Worm (Caenorhabditis elegans): ENCODE data around the gene T07E3.3.

The T07E3.3 gene

DNA sequence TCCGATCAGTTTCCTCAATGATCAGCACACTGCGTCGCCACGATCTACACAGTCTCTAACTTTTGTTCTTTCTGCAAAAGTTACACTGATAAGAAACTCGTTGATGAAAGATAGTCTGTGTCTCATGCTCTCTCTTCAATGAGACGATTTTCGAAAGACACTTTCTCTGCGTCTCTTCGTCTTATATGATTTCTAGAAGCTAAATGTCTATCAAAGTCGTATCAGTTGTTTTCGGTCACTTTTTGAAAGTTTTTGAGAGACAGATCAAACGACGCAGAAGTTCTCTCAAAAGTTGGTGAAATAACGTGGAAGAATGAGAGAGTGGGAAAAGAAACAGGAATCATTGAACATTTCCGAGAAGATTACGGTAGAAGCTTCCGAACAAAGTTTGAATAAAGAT lies 8.5 kb upstream of the T07E3.3 start (continued):
- no peak for TF ChIP-seq mxl-1 (tag; optimal IDR thresholded peaks at IDR 0.05)
- TF ChIP-seq F55B11.4 (tag; optimal IDR thresholded peaks at IDR 0.05; ENCODE audit: borderline replicate concordance, insufficient read depth): no peak
- peak; percentile 75 for TF ChIP-seq B0336.3 (GFP tag; IDR thresholded peaks at IDR 0.05)
- TF ChIP-seq hmg-1.2 (GFP tag; IDR thresholded peaks at IDR 0.05): peak; percentile 73
- no peak for TF ChIP-seq ztf-25 (GFP tag; IDR thresholded peaks at IDR 0.05)
- TF ChIP-seq hrde-1 (tag; optimal IDR thresholded peaks at IDR 0.05; ENCODE audit: borderline replicate concordance): no peak
- TF ChIP-seq snpc-4 (GFP tag; optimal IDR thresholded peaks at IDR 0.05): no peak
- peak in 1 of 4 experiments; percentile 39 for TF ChIP-seq snpc-4 (tag; optimal IDR thresholded peaks at IDR 0.05)
- no peak for TF ChIP-seq nhr-120 (GFP tag; IDR thresholded peaks at IDR 0.05)
- no peak for TF ChIP-seq let-526 (GFP tag; IDR thresholded peaks at IDR 0.05)
- no peak for TF ChIP-seq fkh-3 (tag; optimal IDR thresholded peaks at IDR 0.05)
- no peak for TF ChIP-seq dpff-1 (tag; optimal IDR thresholded peaks at IDR 0.05)
- TF ChIP-seq B0035.1 (tag; optimal IDR thresholded peaks at IDR 0.05): no peak
- no peak for TF ChIP-seq F33H1.4 (GFP tag; IDR thresholded peaks at IDR 0.05)
- no peak for TF ChIP-seq hmg-20 (GFP tag; IDR thresholded peaks at IDR 0.05)
- TF ChIP-seq B0261.1 (tag; optimal IDR thresholded peaks at IDR 0.05): no peak
- no peak for TF ChIP-seq ama-1 (optimal IDR thresholded peaks at IDR 0.05)
- peak in 1 of 2 experiments; percentile 51 for TF ChIP-seq ama-1 (GFP tag; optimal IDR thresholded peaks at IDR 0.05)
- TF ChIP-seq Y56A3A.18 (GFP tag; IDR thresholded peaks at IDR 0.05): peak; percentile 72; the same call in 1 of the 2 replicates
- no peak for TF ChIP-seq xnd-1 (tag; optimal IDR thresholded peaks at IDR 0.05)
- no peak for TF ChIP-seq zfh-2 (GFP tag; conservative IDR thresholded peaks at IDR 0.05)
- peak; percentile 43; the same call in 1 of the 2 replicates for TF ChIP-seq mcd-1 (GFP tag; IDR thresholded peaks at IDR 0.05)
- peak; percentile 31; the same call in 1 of the 2 replicates for TF ChIP-seq madf-6 (GFP tag; IDR thresholded peaks at IDR 0.05)
- no peak for TF ChIP-seq ceh-40 (GFP tag; IDR thresholded peaks at IDR 0.05)
- no peak for TF ChIP-seq nhr-27 (tag; optimal IDR thresholded peaks at IDR 0.05)
- TF ChIP-seq lin-54 (GFP tag; optimal IDR thresholded peaks at IDR 0.05): peak; percentile 47
- peak; percentile 2 for TF ChIP-seq ztf-22 (GFP tag; optimal IDR thresholded peaks at IDR 0.05)
- no peak for TF ChIP-seq egl-18 (GFP tag; IDR thresholded peaks at IDR 0.05)
- no peak for TF ChIP-seq F10E7.11 (tag; optimal IDR thresholded peaks at IDR 0.05)
- peak; percentile 52 for TF ChIP-seq chd-7 (tag; optimal IDR thresholded peaks at IDR 0.05)
- TF ChIP-seq Y67H2A.10 (GFP tag; conservative IDR thresholded peaks at IDR 0.05): no peak
- no peak for TF ChIP-seq dpl-1 (GFP tag; optimal IDR thresholded peaks at IDR 0.05)
- TF ChIP-seq nfya-2 (GFP tag; IDR thresholded peaks at IDR 0.05): no peak
- peak; percentile 42 for TF ChIP-seq attf-5 (GFP tag; optimal IDR thresholded peaks at IDR 0.05)
- TF ChIP-seq nfyb-1 (GFP tag; IDR thresholded peaks at IDR 0.05): peak; percentile 45; the same call in 1 of the 2 replicates
- TF ChIP-seq lsl-1 (GFP tag; optimal IDR thresholded peaks at IDR 0.05): no peak
- TF ChIP-seq rcor-1 (GFP tag; IDR thresholded peaks at IDR 0.05): no peak
- no peak for TF ChIP-seq repo-1 (tag; optimal IDR thresholded peaks at IDR 0.05)
- no peak for TF ChIP-seq ztf-28 (GFP tag; IDR thresholded peaks at IDR 0.05)
- no peak for TF ChIP-seq F57C9.4 (tag; optimal IDR thresholded peaks at IDR 0.05)
- TF ChIP-seq tlf-1 (GFP tag; optimal IDR thresholded peaks at IDR 0.05): no peak
- TF ChIP-seq F23B12.7 (tag; optimal IDR thresholded peaks at IDR 0.05; ENCODE audit: insufficient read depth): no peak
- no peak for TF ChIP-seq T07F8.4 (tag; optimal IDR thresholded peaks at IDR 0.05)
- TF ChIP-seq T26A5.8 (tag; optimal IDR thresholded peaks at IDR 0.05): no peak
- TF ChIP-seq pha-4 (tag; optimal IDR thresholded peaks at IDR 0.05): peak; percentile 20
- TF ChIP-seq rpc-1 (optimal IDR thresholded peaks at IDR 0.05): no peak
- no peak for TF ChIP-seq rpc-1 (tag; optimal IDR thresholded peaks at IDR 0.05)
- TF ChIP-seq atf-7 (tag; optimal IDR thresholded peaks at IDR 0.05): peak; percentile 77
- no peak for TF ChIP-seq efl-1 (GFP tag; optimal IDR thresholded peaks at IDR 0.05)
- peak; percentile 54 for TF ChIP-seq tbp1 (GFP tag; optimal IDR thresholded peaks at IDR 0.05)

Data from whole organism, young adult.